Worm (Caenorhabditis elegans) whole organism, young adult: ENCODE measurements around the gene Y105C5B.3.
A peak's percentile ranks its signal among the peaks of the same experiment; 100 is the strongest.
"Not testable (repeated sequence)": the region's sequence is repeated elsewhere in the genome, so short reads cannot be mapped to it uniquely, and the experiment has no call there.

Experiments
- B0261.1 ChIP-seq: sonication (generic microtip); optimal IDR thresholded peaks from 2 replicates; lab custom pipeline; 2016; ENCODE audit warnings: mild to moderate bottlenecking, missing genetic modification characterization, moderate library complexity, missing compliant biosample characterization
- D2030.7 ChIP-seq: fragments of 200-800 bp; sonication (Bioruptor generic); IDR thresholded peaks from 2 replicates; pipeline ENCODE4 v1.3.6; 2022; ENCODE audit warnings: missing genetic modification reagents, missing genetic modification characterization, missing compliant biosample characterization
- F23B12.7 ChIP-seq: sonication (generic microtip); optimal IDR thresholded peaks from 2 replicates; lab custom pipeline; 2017; ENCODE audit warnings: missing genetic modification characterization, mild to moderate bottlenecking, missing compliant biosample characterization, antibody characterized with exemption, moderate library complexity; ENCODE audit not compliant: insufficient read depth
- F33H1.4 ChIP-seq: fragments of 200-800 bp; sonication (Bioruptor generic); IDR thresholded peaks from 2 replicates; pipeline ENCODE4 v1.3.6; 2022; ENCODE audit warnings: missing genetic modification reagents, missing genetic modification characterization, missing compliant biosample characterization
- K11D2.4 ChIP-seq: fragments of 200-800 bp; sonication (Bioruptor generic); IDR thresholded peaks from 2 replicates; pipeline ENCODE4 v1.3.6; 2022; ENCODE audit warnings: missing genetic modification reagents, missing genetic modification characterization, missing compliant biosample characterization
- T07F8.4 ChIP-seq: sonication (generic microtip); optimal IDR thresholded peaks from 2 replicates; lab custom pipeline; 2016; ENCODE audit warnings: mild to moderate bottlenecking, missing genetic modification characterization, moderate library complexity, missing compliant biosample characterization
- Y53F4B.3 ChIP-seq: fragments of 200-800 bp; sonication (Bioruptor generic); IDR thresholded peaks from 2 replicates; pipeline ENCODE4 v1.3.6; 2022; ENCODE audit warnings: missing genetic modification reagents, missing genetic modification characterization, missing compliant biosample characterization
- Y53G8AR.9 ChIP-seq: fragments of 200-800 bp; sonication (Bioruptor generic); conservative IDR thresholded peaks from 2 replicates; pipeline ENCODE4 v1.3.6; 2022; ENCODE audit warnings: missing genetic modification reagents, missing genetic modification characterization, missing compliant biosample characterization
- Y56A3A.18 ChIP-seq: fragments of 200-800 bp; sonication (Bioruptor generic); IDR thresholded peaks from 2 replicates; pipeline ENCODE4 v1.3.6; 2022; ENCODE audit warnings: missing genetic modification reagents, missing genetic modification characterization, missing compliant biosample characterization
- ZK185.1 ChIP-seq: sonication (generic microtip); optimal IDR thresholded peaks from 2 replicates; lab custom pipeline; 2016; ENCODE audit warnings: mild to moderate bottlenecking, missing genetic modification characterization, missing compliant biosample characterization; ENCODE audit not compliant: poor library complexity, severe bottlenecking
- ama-1 ChIP-seq, 3 experiments: fragments of 150-350 bp in 1 of 3; sonication (generic microtip) in 2 of 3; optimal IDR thresholded peaks; 2 replicates each; lab custom pipeline; 2014 to 2018; ENCODE audit warnings: missing biosample characterization in 2 of 3, missing genetic modification characterization in 2 of 3, missing genetic modification reagents in 2 of 3
- aptf-3 ChIP-seq: fragments of 200-800 bp; sonication (Bioruptor generic); IDR thresholded peaks from 2 replicates; pipeline ENCODE4 v1.3.6; 2022; ENCODE audit warnings: missing genetic modification characterization, missing compliant biosample characterization
- athp-1 ChIP-seq: sonication (generic microtip); optimal IDR thresholded peaks from 2 replicates; lab custom pipeline; 2017; ENCODE audit warnings: mild to moderate bottlenecking, missing genetic modification characterization, missing compliant biosample characterization
- attf-5 ChIP-seq: fragments of 200-800 bp; sonication (Bioruptor generic); optimal IDR thresholded peaks from 2 replicates; lab custom pipeline; 2018; ENCODE audit warnings: mild to moderate bottlenecking, missing genetic modification characterization, missing compliant biosample characterization
- attf-6 ChIP-seq: fragments of 200-800 bp; sonication (Bioruptor generic); IDR thresholded peaks from 2 replicates; pipeline ENCODE4 v1.3.6; 2022; ENCODE audit warnings: missing genetic modification reagents, missing genetic modification characterization, missing compliant biosample characterization
- bed-1 ChIP-seq: fragments of 200-800 bp; sonication (Bioruptor generic); IDR thresholded peaks from 2 replicates; pipeline ENCODE4 v1.3.6; 2022; ENCODE audit warnings: missing genetic modification reagents, missing genetic modification characterization, missing compliant biosample characterization
- cebp-1 ChIP-seq, 2 experiments: fragments of 200-800 bp in 1 of 2; sonication (Bioruptor generic) in 1 of 2; sonication (generic microtip) in 1 of 2; IDR thresholded peaks in 1 of 2; optimal IDR thresholded peaks in 1 of 2; 2 replicates each; pipeline versions ENCODE4 v1.3.6 to Lab custom; 2017 to 2022; ENCODE audit warnings: missing compliant biosample characterization in 2 of 2, missing genetic modification characterization in 2 of 2, mild to moderate bottlenecking in 1 of 2, missing genetic modification reagents in 1 of 2, moderate library complexity in 1 of 2
- ceh-100 ChIP-seq: fragments of 200-800 bp; sonication (Bioruptor generic); IDR thresholded peaks from 2 replicates; pipeline ENCODE4 v1.3.6; 2022; ENCODE audit warnings: missing genetic modification reagents, missing genetic modification characterization, missing compliant biosample characterization
- ceh-40 ChIP-seq: fragments of 200-800 bp; sonication (Bioruptor generic); IDR thresholded peaks from 2 replicates; pipeline ENCODE4 v1.3.6; 2022; ENCODE audit warnings: missing genetic modification characterization, missing compliant biosample characterization
- ceh-58 ChIP-seq: fragments of 200-800 bp; sonication (Bioruptor generic); IDR thresholded peaks from 2 replicates; pipeline ENCODE4 v1.3.6; 2022; ENCODE audit warnings: missing genetic modification characterization, missing compliant biosample characterization
- ceh-91 ChIP-seq: fragments of 200-800 bp; sonication (Bioruptor generic); IDR thresholded peaks from 2 replicates; pipeline ENCODE4 v1.3.6; 2022; ENCODE audit warnings: missing genetic modification reagents, missing genetic modification characterization, missing compliant biosample characterization
- dox-1 ChIP-seq: fragments of 200-800 bp; sonication (Bioruptor generic); IDR thresholded peaks from 2 replicates; pipeline ENCODE4 v1.3.6; 2022; ENCODE audit warnings: missing genetic modification reagents, missing genetic modification characterization, missing compliant biosample characterization
- egl-44 ChIP-seq: fragments of 200-800 bp; sonication (Bioruptor generic); IDR thresholded peaks from 2 replicates; pipeline ENCODE4 v1.3.6; 2022; ENCODE audit warnings: missing genetic modification reagents, missing genetic modification characterization, missing compliant biosample characterization
- egrh-3 ChIP-seq: fragments of 200-800 bp; sonication (Bioruptor generic); IDR thresholded peaks from 2 replicates; pipeline ENCODE4 v1.3.6; 2022; ENCODE audit warnings: missing genetic modification reagents, missing genetic modification characterization, missing compliant biosample characterization
- ekl-4 ChIP-seq: fragments of 200-800 bp; sonication (Bioruptor generic); IDR thresholded peaks from 2 replicates; pipeline ENCODE4 v1.3.6; 2022; ENCODE audit warnings: missing genetic modification reagents, missing genetic modification characterization, missing compliant biosample characterization
- him-1 ChIP-seq: sonication (generic microtip); optimal IDR thresholded peaks from 2 replicates; lab custom pipeline; 2016; ENCODE audit warnings: missing genotype, missing genetic modification reagents, missing genetic modification characterization, missing compliant biosample characterization
- hmg-1.2 ChIP-seq: fragments of 200-800 bp; sonication (Bioruptor generic); IDR thresholded peaks from 2 replicates; pipeline ENCODE4 v1.3.6; 2022; ENCODE audit warnings: missing genetic modification reagents, missing genetic modification characterization, missing compliant biosample characterization
- hmg-20 ChIP-seq: fragments of 200-800 bp; sonication (Bioruptor generic); IDR thresholded peaks from 2 replicates; pipeline ENCODE4 v1.3.6; 2022; ENCODE audit warnings: missing genetic modification reagents, missing genetic modification characterization, missing compliant biosample characterization
- hsf-1 ChIP-seq: fragments of 200-800 bp; sonication (Bioruptor generic); IDR thresholded peaks from 2 replicates; pipeline ENCODE4 v1.3.6; 2022; ENCODE audit warnings: missing genetic modification reagents, missing genetic modification characterization, missing compliant biosample characterization
- lin-26 ChIP-seq: fragments of 200-800 bp; sonication (Bioruptor generic); IDR thresholded peaks from 2 replicates; pipeline ENCODE4 v1.3.6; 2022; ENCODE audit warnings: missing genetic modification reagents, missing genetic modification characterization, missing compliant biosample characterization
- lin-54 ChIP-seq: fragments of 200-800 bp; sonication (Bioruptor generic); optimal IDR thresholded peaks from 2 replicates; lab custom pipeline; 2018; ENCODE audit warnings: mild to moderate bottlenecking, missing genetic modification characterization, missing compliant biosample characterization
- madf-10 ChIP-seq: sonication (generic microtip); optimal IDR thresholded peaks from 2 replicates; lab custom pipeline; 2016; ENCODE audit warnings: mild to moderate bottlenecking, missing genetic modification characterization, missing compliant biosample characterization
- madf-3 ChIP-seq: fragments of 200-800 bp; sonication (Bioruptor generic); IDR thresholded peaks from 2 replicates; pipeline ENCODE4 v1.3.6; 2022; ENCODE audit warnings: missing genetic modification reagents, missing genetic modification characterization, missing compliant biosample characterization
- mcd-1 ChIP-seq: fragments of 200-800 bp; sonication (Bioruptor generic); IDR thresholded peaks from 2 replicates; pipeline ENCODE4 v1.3.6; 2022; ENCODE audit warnings: missing genetic modification reagents, missing genetic modification characterization, missing compliant biosample characterization
- mxl-1 ChIP-seq: sonication (generic microtip); optimal IDR thresholded peaks from 2 replicates; lab custom pipeline; 2016; ENCODE audit warnings: missing genetic modification characterization, missing compliant biosample characterization
- nhr-120 ChIP-seq: fragments of 200-800 bp; sonication (Bioruptor generic); IDR thresholded peaks from 2 replicates; pipeline ENCODE4 v1.3.6; 2022; ENCODE audit warnings: missing genetic modification characterization, missing compliant biosample characterization
- nhr-80 ChIP-seq: sonication (generic microtip); optimal IDR thresholded peaks from 2 replicates; lab custom pipeline; 2016; ENCODE audit warnings: missing genetic modification characterization, missing compliant biosample characterization
- nhr-90 ChIP-seq: sonication (generic microtip); optimal IDR thresholded peaks from 2 replicates; lab custom pipeline; 2016; ENCODE audit warnings: missing genotype, mild to moderate bottlenecking, missing genetic modification characterization, missing compliant biosample characterization
- repo-1 ChIP-seq: sonication (generic microtip); optimal IDR thresholded peaks from 2 replicates; lab custom pipeline; 2017; ENCODE audit warnings: mild to moderate bottlenecking, missing genetic modification characterization, missing compliant biosample characterization
- snpc-3.4 ChIP-seq: sonication (generic microtip); optimal IDR thresholded peaks from 2 replicates; lab custom pipeline; 2017; ENCODE audit warnings: missing genetic modification characterization, mild to moderate bottlenecking, missing compliant biosample characterization, antibody characterized with exemption, moderate library complexity, missing genotype, missing genetic modification reagents
- snpc-4 ChIP-seq, 5 experiments: fragments of 150-350 bp in 1 of 5; sonication (generic microtip) in 4 of 5; optimal IDR thresholded peaks; 2 replicates each; lab custom pipeline; 2014 to 2018; ENCODE audit warnings: missing genetic modification characterization in 5 of 5, missing biosample characterization in 3 of 5, antibody characterized with exemption in 2 of 5, mild to moderate bottlenecking in 2 of 5, missing compliant biosample characterization in 2 of 5, missing genotype in 2 of 5, moderate library complexity in 2 of 5, missing genetic modification reagents in 1 of 5
- tbp1 ChIP-seq: fragments of 200-800 bp; sonication (Bioruptor generic); optimal IDR thresholded peaks from 2 replicates; lab custom pipeline; 2018; ENCODE audit warnings: mild to moderate bottlenecking, missing genetic modification characterization, missing compliant biosample characterization
- tlf-1 ChIP-seq: fragments of 200-800 bp; sonication (Bioruptor generic); optimal IDR thresholded peaks from 2 replicates; lab custom pipeline; 2018; ENCODE audit warnings: mild to moderate bottlenecking, missing genetic modification characterization, missing compliant biosample characterization

Gene Y105C5B.3

DNA sequence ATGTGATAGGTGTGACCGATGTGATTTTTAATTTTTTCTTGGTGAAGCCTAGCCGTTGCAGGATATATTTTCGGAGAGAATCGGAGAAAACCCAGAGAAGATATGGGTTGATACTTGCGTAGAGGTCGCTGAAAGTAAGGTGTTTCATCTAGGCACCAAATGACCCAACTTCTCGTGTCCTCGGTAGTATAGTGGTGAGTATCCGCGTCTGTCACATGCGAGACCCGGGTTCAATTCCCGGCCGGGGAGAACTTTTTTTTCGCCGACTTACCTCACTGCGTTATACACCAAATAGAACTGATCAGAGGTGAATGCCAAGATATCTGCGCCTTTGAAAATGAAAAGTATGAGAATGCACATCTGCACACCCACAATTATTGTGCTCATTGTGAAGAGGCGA, 47.8 kb downstream of the Y105C5B.3 start (continued):
- TF ChIP-seq tlf-1 (GFP tag; lab: Kevin White, UChicago), result peak; percentile 2
- TF ChIP-seq Y53F4B.3 (GFP tag; lab: Robert Waterston, UW), result no peak
- 0 out of 2 replicates have a peak, but pooled peaks have one; percentile 7 for TF ChIP-seq egrh-3 (GFP tag; lab: Robert Waterston, UW)

DNA sequence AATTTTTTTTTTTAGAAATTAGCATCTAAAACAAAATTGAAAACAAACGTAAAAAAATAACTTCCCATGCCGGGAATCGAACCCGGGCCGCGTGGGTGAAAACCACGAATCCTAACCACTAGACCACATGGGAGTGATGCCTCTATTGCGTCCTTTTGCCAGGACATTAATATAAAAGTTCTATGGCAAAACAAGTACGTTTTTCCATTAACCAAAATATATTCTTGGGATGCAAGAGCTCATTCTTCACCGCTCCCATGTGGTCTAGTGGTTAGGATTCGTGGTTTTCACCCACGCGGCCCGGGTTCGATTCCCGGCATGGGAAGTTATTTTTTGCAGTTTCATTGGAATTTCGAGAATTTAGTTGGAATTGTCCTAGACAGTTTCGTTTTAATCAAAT, 49.1 kb downstream of the Y105C5B.3 start:
- TF ChIP-seq cebp-1 (GFP tag; IDR thresholded peaks at IDR 0.05; lab: Robert Waterston, UW); ama-1 (optimal IDR thresholded peaks at IDR 0.05; lab: Kevin White, UChicago): not testable (repeated sequence)
- TF ChIP-seq cebp-1 (tag; optimal IDR thresholded peaks at IDR 0.05; lab: Kevin White, UChicago) (peak; percentile 56), mxl-1 (tag; lab: Kevin White, UChicago) (peak; percentile 64), attf-6 (GFP tag; lab: Robert Waterston, UW) (peak; percentile 97), snpc-4 (GFP tag; optimal IDR thresholded peaks at IDR 0.05; lab: Kevin White, UChicago) (peak; percentile 88), snpc-4 (tag; optimal IDR thresholded peaks at IDR 0.05; lab: Kevin White, UChicago) (peak; percentile 57 to 98 (median 92)), madf-10 (tag; lab: Kevin White, UChicago) (peak; percentile 59), ekl-4 (GFP tag; lab: Robert Waterston, UW) (peak; percentile 65; the same call in 1 of the 2 replicates), F33H1.4 (GFP tag; lab: Robert Waterston, UW) (0 out of 2 replicates have a peak, but pooled peaks have one; percentile 7), lin-54 (GFP tag; lab: Kevin White, UChicago) (peak; percentile 34), madf-3 (GFP tag; lab: Robert Waterston, UW) (peak; percentile 75; the same call in 1 of the 2 replicates), K11D2.4 (GFP tag; lab: Robert Waterston, UW) (0 out of 2 replicates have a peak, but pooled peaks have one; percentile 26), ceh-100 (GFP tag; lab: Robert Waterston, UW) (peak; percentile 49; the same call in 1 of the 2 replicates), ZK185.1 (tag; lab: Kevin White, UChicago) (peak; percentile 62), attf-5 (GFP tag; lab: Kevin White, UChicago) (peak; percentile 11), repo-1 (peak; percentile 27), tbp1 (peak; percentile 94), nhr-120 (0 out of 2 replicates have a peak, but pooled peaks have one; percentile 62), bed-1 (GFP tag; lab: Robert Waterston, UW) (0 out of 2 replicates have a peak, but pooled peaks have one; percentile 57), ceh-40 (GFP tag; lab: Robert Waterston, UW) (peak; percentile 54; the same call in 1 of the 2 replicates), dox-1 (GFP tag; lab: Robert Waterston, UW) (peak; percentile 76), ama-1 (GFP tag; optimal IDR thresholded peaks at IDR 0.05; lab: Kevin White, UChicago) (peak in 1 of 2 experiments; percentile 46), nhr-80 (tag; lab: Kevin White, UChicago) (peak; percentile 16), tlf-1 (GFP tag; lab: Kevin White, UChicago) (peak; percentile 11), Y56A3A.18 (peak; percentile 87), nhr-90 (tag; lab: Kevin White, UChicago) (peak; percentile 77), Y53G8AR.9 (GFP tag; lab: Robert Waterston, UW) (0 out of 2 replicates have a peak, but pooled peaks have one; percentile 23), ceh-58 (0 out of 2 replicates have a peak, but pooled peaks have one; percentile 4), lin-26 (GFP tag; lab: Robert Waterston, UW) (peak; percentile 90), B0261.1 (tag; lab: Kevin White, UChicago) (peak; percentile 87), D2030.7 (GFP tag; lab: Robert Waterston, UW) (peak; percentile 65; the same call in 1 of the 2 replicates), him-1 (tag; lab: Kevin White, UChicago) (peak; percentile 65), Y53F4B.3 (GFP tag; lab: Robert Waterston, UW) (peak; percentile 79), hmg-20 (peak; percentile 71; the same call in 1 of the 2 replicates), snpc-3.4 (tag; lab: Kevin White, UChicago) (peak; percentile 49), athp-1 (tag; lab: Kevin White, UChicago) (peak; percentile 67), hsf-1 (peak; percentile 88), egl-44 (GFP tag; lab: Robert Waterston, UW) (0 out of 2 replicates have a peak, but pooled peaks have one; percentile 59), mcd-1 (GFP tag; lab: Robert Waterston, UW) (peak; percentile 34; the same call in 1 of the 2 replicates), F23B12.7 (peak; percentile 3), aptf-3 (GFP tag; lab: Robert Waterston, UW) (peak; percentile 46; the same call in 1 of the 2 replicates), T07F8.4 (peak; percentile 63), ceh-91 (GFP tag; lab: Robert Waterston, UW) (peak; percentile 17; the same call in 1 of the 2 replicates), hmg-1.2 (GFP tag; lab: Robert Waterston, UW) (peak; percentile 72)
